Comparison of ENCODE assay signal across 3 fruit fly cellular contexts in the genomic region with DNA sequence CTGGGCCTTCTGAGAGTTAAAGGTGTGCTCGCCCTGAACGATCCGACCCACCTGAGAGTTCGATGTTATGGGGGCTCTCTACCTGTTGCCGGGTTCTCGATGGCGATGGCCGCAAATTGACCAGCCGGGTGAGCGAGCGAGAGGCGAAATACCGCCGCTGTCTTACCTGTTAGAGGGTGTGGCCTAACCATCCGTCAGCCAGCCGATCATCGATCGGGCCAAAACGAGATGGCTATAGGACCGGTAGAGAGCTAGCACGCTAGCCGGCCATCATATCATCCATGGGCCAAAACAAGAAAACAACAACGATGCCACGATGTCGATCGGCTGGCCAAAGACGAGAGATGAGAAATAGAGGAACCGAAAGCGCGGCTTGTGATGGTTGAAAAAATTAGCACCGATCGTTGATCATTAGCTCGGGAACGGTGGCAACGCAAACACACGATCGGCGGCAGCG.
TF ChIP-seq lines count a peak whose summit lies in the region.

A gene (plus strand): TSS at position 407 of the 457 bp plus-strand sequence.

- no peak for TF ChIP-seq CTCF in whole organism, embryonic (GFP tag; optimal IDR thresholded peaks at IDR 0.05; lab: Kevin White, UChicago)

TF ChIP-seq in whole organism, 6 proteins besides CTCF, POLR2A, EP300 and RAD21:
- TF ChIP-seq usp (GFP tag; optimal IDR thresholded peaks at IDR 0.05; lab: Kevin White, UChicago) (no peak), Dll (optimal IDR thresholded peaks at IDR 0.05; lab: Kevin White, UChicago) (peak; percentile 35)

TF ChIP-seq in whole organism, embryonic, 481 proteins besides CTCF, POLR2A, EP300 and RAD21:
- TF ChIP-seq Deaf1 (tag; optimal IDR thresholded peaks at IDR 0.05; lab: Kevin White, UChicago), result peak; percentile 64
- no peak for TF ChIP-seq Ssrp (tag; optimal IDR thresholded peaks at IDR 0.05; lab: Kevin White, UChicago)
- TF ChIP-seq CG5953 (GFP tag; IDR thresholded peaks at IDR 0.05; lab: Robert Waterston, UW), result no peak
- TF ChIP-seq ind (GFP tag; optimal IDR thresholded peaks at IDR 0.05; lab: Kevin White, UChicago), result no peak
- TF ChIP-seq Dad (GFP tag; optimal IDR thresholded peaks at IDR 0.05; lab: Kevin White, UChicago), result no peak
- no peak for TF ChIP-seq sens (GFP tag; lab: Kevin White, UChicago)
- TF ChIP-seq kah (GFP tag; optimal IDR thresholded peaks at IDR 0.05; lab: Kevin White, UChicago), result no peak
- TF ChIP-seq Nf-YC (tag; optimal IDR thresholded peaks at IDR 0.05; lab: Kevin White, UChicago), result peak; percentile 95
- peak; percentile 44 for TF ChIP-seq CG8478 (optimal IDR thresholded peaks at IDR 0.05; lab: Kevin White, UChicago)
- no peak for TF ChIP-seq CG3995 (GFP tag; optimal IDR thresholded peaks at IDR 0.05; lab: Kevin White, UChicago)
- TF ChIP-seq CG8924 (tag; optimal IDR thresholded peaks at IDR 0.05; lab: Kevin White, UChicago), result no peak
- peak; percentile 5 for TF ChIP-seq vfl (GFP tag; optimal IDR thresholded peaks at IDR 0.05; lab: Kevin White, UChicago)
- no peak for TF ChIP-seq CG12744 (GFP tag; optimal IDR thresholded peaks at IDR 0.05; lab: Kevin White, UChicago)
- TF ChIP-seq sob (GFP tag; IDR thresholded peaks at IDR 0.05; lab: Robert Waterston, UW), result 0 out of 2 replicates have a peak, but pooled peaks have one; percentile 13
- TF ChIP-seq psq (GFP tag; optimal IDR thresholded peaks at IDR 0.05; lab: Kevin White, UChicago), result no peak
- TF ChIP-seq CG1832 (GFP tag; optimal IDR thresholded peaks at IDR 0.05; lab: Kevin White, UChicago), result peak; percentile 84
- TF ChIP-seq Nf-YA (GFP tag; IDR thresholded peaks at IDR 0.05; lab: Robert Waterston, UW), result peak; percentile 45; the same call in 1 of the 2 replicates
- TF ChIP-seq Nf-YB (GFP tag; optimal IDR thresholded peaks at IDR 0.05; lab: Kevin White, UChicago), result peak; percentile 95
- TF ChIP-seq al (GFP tag; IDR thresholded peaks at IDR 0.05; lab: Robert Waterston, UW), result no peak
- no peak for TF ChIP-seq tna (GFP tag; IDR thresholded peaks at IDR 0.05; lab: Robert Waterston, UW; ENCODE audit: partially characterized antibody)
- 0 out of 3 replicates have a peak, but pooled peaks have one; percentile 31 for TF ChIP-seq otp (GFP tag; IDR thresholded peaks at IDR 0.05; lab: Robert Waterston, UW)
- 0 out of 4 replicates have a peak, but pooled peaks have one; percentile 31 for TF ChIP-seq chinmo (GFP tag; IDR thresholded peaks at IDR 0.05; lab: Robert Waterston, UW; ENCODE audit: partially characterized antibody)
- 0 out of 2 replicates have a peak, but pooled peaks have one; percentile 11 for TF ChIP-seq Scr (GFP tag; IDR thresholded peaks at IDR 0.05; lab: Robert Waterston, UW; ENCODE audit: partially characterized antibody)
- TF ChIP-seq CG10321 (GFP tag; IDR thresholded peaks at IDR 0.05; lab: Robert Waterston, UW), result peak; percentile 91
- 0 out of 3 replicates have a peak, but pooled peaks have one; percentile 10 for TF ChIP-seq CG6791 (GFP tag; IDR thresholded peaks at IDR 0.05; lab: Robert Waterston, UW; ENCODE audit: partially characterized antibody)
- 0 out of 2 replicates have a peak, but pooled peaks have one; percentile 32 for TF ChIP-seq CG42726 (GFP tag; IDR thresholded peaks at IDR 0.05; lab: Robert Waterston, UW; ENCODE audit: partially characterized antibody)
- 0 out of 2 replicates have a peak, but pooled peaks have one; percentile 16 for TF ChIP-seq ranshi (GFP tag; IDR thresholded peaks at IDR 0.05; lab: Robert Waterston, UW)
- TF ChIP-seq Atf3 (GFP tag; optimal IDR thresholded peaks at IDR 0.05; lab: Kevin White, UChicago), result no peak
- TF ChIP-seq tin (GFP tag; optimal IDR thresholded peaks at IDR 0.05; lab: Kevin White, UChicago), result no peak
TF ChIP-seq in whole organism, embryonic: peak in this region for 15.

TF ChIP-seq in whole organism, prepupa, 60 proteins besides CTCF, POLR2A, EP300 and RAD21:
- peak in 1 of 2 experiments; percentile 42 for TF ChIP-seq ss (GFP tag; optimal IDR thresholded peaks at IDR 0.05; lab: Kevin White, UChicago)
- TF ChIP-seq eg (GFP tag; IDR thresholded peaks at IDR 0.05; lab: Robert Waterston, UW), result 0 out of 3 replicates have a peak, but pooled peaks have one; percentile 11
- no peak for TF ChIP-seq CG16779 (tag; optimal IDR thresholded peaks at IDR 0.05; lab: Kevin White, UChicago)
- no peak for TF ChIP-seq CG3032 (tag; optimal IDR thresholded peaks at IDR 0.05; lab: Kevin White, UChicago)
- no peak for TF ChIP-seq CG6163 (GFP tag; IDR thresholded peaks at IDR 0.05; lab: Robert Waterston, UW)
- TF ChIP-seq CG7368 (GFP tag; optimal IDR thresholded peaks at IDR 0.05; lab: Kevin White, UChicago), result no peak
- no peak for TF ChIP-seq pdm3 (GFP tag; optimal IDR thresholded peaks at IDR 0.05; lab: Kevin White, UChicago)
- TF ChIP-seq Sox14 (GFP tag; optimal IDR thresholded peaks at IDR 0.05; lab: Kevin White, UChicago), result no peak
